Fruit fly (Drosophila melanogaster): Measurements from ENCODE around the gene tzn.

dm6 chr3L:20767227-20767626 is 31.2 kb upstream of the tzn start:
- no peak for TF ChIP-seq CG10348 (GFP tag; IDR thresholded peaks at IDR 0.05)
- no peak for TF ChIP-seq Pif1A (GFP tag; optimal IDR thresholded peaks at IDR 0.05)
- no peak for TF ChIP-seq CG8159 (tag; optimal IDR thresholded peaks at IDR 0.05)
- no peak for TF ChIP-seq CG32121 (GFP tag; IDR thresholded peaks at IDR 0.05)
- no peak for TF ChIP-seq fd96Ca (GFP tag; IDR thresholded peaks at IDR 0.05)
- TF ChIP-seq CG34367 (tag; optimal IDR thresholded peaks at IDR 0.05): no peak
- TF ChIP-seq Snoo (tag; optimal IDR thresholded peaks at IDR 0.05): no peak
- no peak for TF ChIP-seq CG14655 (GFP tag; optimal IDR thresholded peaks at IDR 0.05)
- no peak for TF ChIP-seq CG8301 (tag; optimal IDR thresholded peaks at IDR 0.05)
- TF ChIP-seq gl (tag; optimal IDR thresholded peaks at IDR 0.05): no peak
- TF ChIP-seq CG9948 (tag; optimal IDR thresholded peaks at IDR 0.05): no peak
- no peak for TF ChIP-seq CG12605 (GFP tag; IDR thresholded peaks at IDR 0.05)
- no peak for TF ChIP-seq Pif1B (GFP tag; optimal IDR thresholded peaks at IDR 0.05)
- no peak for TF ChIP-seq EcR (GFP tag; optimal IDR thresholded peaks at IDR 0.05)
